Fruit fly (Drosophila melanogaster) whole organism, prepupa: ENCODE results near the gene Gr93b.

ENCODE experiments used
- CG10631 ChIP-seq: fragments of 200-800 bp; sonication (Bioruptor generic); optimal IDR thresholded peaks from 2 replicates; lab custom pipeline; 2016; ENCODE audit warnings: missing biosample characterization, missing genetic modification characterization
- CG11762 ChIP-seq: fragments of 200-800 bp; sonication (Bioruptor generic); optimal IDR thresholded peaks from 3 replicates; lab custom pipeline; 2016; ENCODE audit warnings: missing biosample characterization, missing genetic modification characterization; ENCODE audit not compliant: insufficient read depth
- CG11902 ChIP-seq: fragments of 200-800 bp; sonication (Bioruptor generic); optimal IDR thresholded peaks from 3 replicates; lab custom pipeline; 2016; ENCODE audit warnings: missing biosample characterization, missing genetic modification characterization
- CG15336 ChIP-seq: fragments of 200-800 bp; sonication (Bioruptor generic); IDR thresholded peaks from 2 replicates; pipeline ENCODE4 v1.3.6; 2022; ENCODE audit warnings: missing biosample characterization, missing genetic modification characterization
- CG1621 ChIP-seq: fragments of 200-800 bp; sonication (Bioruptor generic); optimal IDR thresholded peaks from 3 replicates; lab custom pipeline; 2018; ENCODE audit warnings: missing biosample characterization, mild to moderate bottlenecking, missing genetic modification characterization
- CG32006 ChIP-seq: fragments of 200-800 bp; sonication (Bioruptor generic); optimal IDR thresholded peaks from 3 replicates; lab custom pipeline; 2017; ENCODE audit warnings: missing biosample characterization, mild to moderate bottlenecking, missing genetic modification characterization
- CG6792 ChIP-seq: fragments of 200-800 bp; sonication (Bioruptor generic); optimal IDR thresholded peaks from 3 replicates; lab custom pipeline; 2016; ENCODE audit warnings: missing biosample characterization, missing genetic modification characterization
- CG6808 ChIP-seq: fragments of 200-800 bp; sonication (Bioruptor generic); optimal IDR thresholded peaks from 3 replicates; lab custom pipeline; 2017; ENCODE audit warnings: missing biosample characterization, missing genetic modification characterization, mild to moderate bottlenecking, moderate library complexity, missing genetic modification reagents
- CG6854 ChIP-seq: fragments of 200-800 bp; sonication (Bioruptor generic); optimal IDR thresholded peaks from 2 replicates; lab custom pipeline; 2017; ENCODE audit warnings: missing biosample characterization, mild to moderate bottlenecking, missing genetic modification characterization
- CG8119 ChIP-seq: fragments of 200-800 bp; sonication (Bioruptor generic); IDR thresholded peaks from 3 replicates; pipeline ENCODE4 v1.3.6; 2022; ENCODE audit warnings: missing biosample characterization, missing genetic modification characterization
- CG9139 ChIP-seq: fragments of 200-800 bp; sonication (Bioruptor generic); optimal IDR thresholded peaks from 3 replicates; lab custom pipeline; 2017; ENCODE audit warnings: missing biosample characterization, mild to moderate bottlenecking, missing genetic modification characterization
- Eip78C ChIP-seq: fragments of 200-800 bp; sonication (Bioruptor generic); peaks from one replicate; lab custom pipeline; 2016; ENCODE audit warnings: missing biosample characterization, missing genetic modification characterization
- Ets21C ChIP-seq: fragments of 200-800 bp; sonication (Bioruptor generic); optimal IDR thresholded peaks from 3 replicates; lab custom pipeline; 2016; ENCODE audit warnings: missing biosample characterization, missing genetic modification characterization
- Hr38 ChIP-seq: sonication (Bioruptor generic); optimal IDR thresholded peaks from 2 replicates; lab custom pipeline; 2016; ENCODE audit warnings: missing biosample characterization, missing genetic modification characterization
- Hr39 ChIP-seq: fragments of 200-800 bp; sonication (Bioruptor generic); optimal IDR thresholded peaks from 2 replicates; lab custom pipeline; 2016; ENCODE audit warnings: missing biosample characterization, missing genetic modification characterization
- Hr4 ChIP-seq: fragments of 200-800 bp; sonication (Bioruptor generic); optimal IDR thresholded peaks from 3 replicates; lab custom pipeline; 2016; ENCODE audit warnings: missing biosample characterization, missing genetic modification characterization
- Lpt ChIP-seq: fragments of 200-800 bp; sonication (Bioruptor generic); optimal IDR thresholded peaks from 3 replicates; lab custom pipeline; 2016; ENCODE audit warnings: missing biosample characterization, missing genetic modification characterization
- Sox14 ChIP-seq: fragments of 200-800 bp; sonication (Bioruptor generic); optimal IDR thresholded peaks from 3 replicates; lab custom pipeline; 2016; ENCODE audit warnings: missing biosample characterization, missing genetic modification characterization
- achi ChIP-seq: fragments of 200-800 bp; sonication (Bioruptor generic); optimal IDR thresholded peaks from 3 replicates; lab custom pipeline; 2016; ENCODE audit warnings: missing biosample characterization, missing genetic modification characterization
- acj6 ChIP-seq: fragments of 200-800 bp; sonication (Bioruptor generic); optimal IDR thresholded peaks from 3 replicates; lab custom pipeline; 2016; ENCODE audit warnings: missing biosample characterization, missing genetic modification characterization
- cyc ChIP-seq: fragments of 200-800 bp; sonication (Bioruptor generic); optimal IDR thresholded peaks from 3 replicates; lab custom pipeline; 2016; ENCODE audit warnings: missing biosample characterization, missing genetic modification characterization
- dac ChIP-seq: fragments of 200-800 bp; sonication (Bioruptor generic); optimal IDR thresholded peaks from 2 replicates; lab custom pipeline; 2017; ENCODE audit warnings: missing biosample characterization, mild to moderate bottlenecking, missing genetic modification characterization
- dsx ChIP-seq: fragments of 200-800 bp; optimal IDR thresholded peaks from 3 replicates; lab custom pipeline; 2019; ENCODE audit warnings: missing biosample characterization, mild to moderate bottlenecking, missing genetic modification characterization, moderate library complexity; ENCODE audit not compliant: poor library complexity, severe bottlenecking
- fkh ChIP-seq: fragments of 200-800 bp; sonication (Bioruptor generic); optimal IDR thresholded peaks from 3 replicates; lab custom pipeline; 2017; ENCODE audit warnings: missing biosample characterization, mild to moderate bottlenecking, missing genetic modification characterization, moderate library complexity
- lz ChIP-seq: fragments of 200-800 bp; sonication (Bioruptor generic); optimal IDR thresholded peaks from 3 replicates; lab custom pipeline; 2016; ENCODE audit warnings: missing biosample characterization, missing genetic modification characterization
- net ChIP-seq: fragments of 200-800 bp; sonication (Bioruptor generic); optimal IDR thresholded peaks from 3 replicates; lab custom pipeline; 2016; ENCODE audit warnings: missing biosample characterization, missing genetic modification characterization
- pdm3 ChIP-seq: fragments of 200-800 bp; sonication (Bioruptor generic); optimal IDR thresholded peaks from 3 replicates; lab custom pipeline; 2016; ENCODE audit warnings: missing biosample characterization, missing genetic modification characterization
- salr ChIP-seq, 2 experiments: fragments of 200-800 bp; sonication (Bioruptor generic); optimal IDR thresholded peaks; 3 replicates each; lab custom pipeline; 2016 to 2018; ENCODE audit warnings: missing biosample characterization in 2 of 2, missing genetic modification characterization in 2 of 2, mild to moderate bottlenecking in 1 of 2
- spab ChIP-seq: fragments of 200-800 bp; sonication (Bioruptor generic); optimal IDR thresholded peaks from 2 replicates; lab custom pipeline; 2017; ENCODE audit warnings: missing biosample characterization, mild to moderate bottlenecking, missing genetic modification characterization, missing genetic modification reagents
- ss ChIP-seq, 2 experiments: fragments of 200-800 bp; sonication (Bioruptor generic); optimal IDR thresholded peaks; 2 replicates in 1 of 2; 3 replicates in 1 of 2; lab custom pipeline; 2017 to 2018; ENCODE audit warnings: mild to moderate bottlenecking in 2 of 2, missing biosample characterization in 2 of 2, missing genetic modification characterization in 2 of 2, moderate library complexity in 1 of 2
- svp ChIP-seq: fragments of 200-800 bp; sonication (Bioruptor generic); peaks from one replicate; lab custom pipeline; 2016; ENCODE audit warnings: missing biosample characterization, missing genetic modification characterization

Gene Gr93b

dm6 chr3R:21870158-21870971 is 26.8 kb upstream of the Gr93b start, which contains the start of gene CG31431 (continued):
- TF ChIP-seq CG6792 (GFP tag; lab: Kevin White, UChicago) (peak; percentile 65), cyc (peak; percentile 68), Hr39 (GFP tag; lab: Kevin White, UChicago) (peak; percentile 65), Ets21C (GFP tag; lab: Kevin White, UChicago) (peak; percentile 19), CG11902 (peak; percentile 63), dsx (GFP tag; lab: Kevin White, UChicago) (peak; percentile 78), CG11762 (peak; percentile 73), CG6808 (GFP tag; lab: Kevin White, UChicago) (peak; percentile 75), achi (GFP tag; lab: Kevin White, UChicago) (peak; percentile 79)

dm6 chr3R:21869464-21870100 is 26.0 kb upstream of the Gr93b start, which contains the start of gene CG31174:
TSS of gene CG31174 (minus strand) at chr3R:21869514.
- TF ChIP-seq Sox14 (GFP tag; lab: Kevin White, UChicago) (no peak), svp (GFP tag; lab: Kevin White, UChicago) (peak; percentile 77)

DNA sequence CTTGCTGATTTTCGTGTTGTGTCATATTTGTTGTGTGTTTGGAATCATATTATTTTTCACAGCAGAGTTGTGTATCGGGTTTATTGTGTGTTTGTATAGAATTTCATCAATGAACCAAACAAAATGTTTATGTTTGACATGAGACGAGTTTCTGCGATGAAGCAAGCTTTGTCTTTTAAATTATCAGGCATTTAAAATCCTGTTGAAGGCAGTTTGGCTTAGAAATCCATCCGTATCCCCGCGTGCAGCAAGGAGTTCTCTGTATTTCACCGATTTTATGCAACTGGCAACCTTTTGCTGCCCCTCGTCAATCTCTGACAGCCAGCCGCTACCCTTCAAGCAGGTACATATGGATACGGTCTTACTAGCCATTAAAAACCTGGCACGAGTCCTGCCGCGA is 24.3 kb upstream of the Gr93b start, which contains the start of the genes CG6569 and Cby:
Gene CG6569 (minus strand): TSS at position 101 of the 400 bp plus-strand sequence.
Gene Cby (plus strand): TSS at position 185 of the 400 bp plus-strand sequence.
- no peak for TF ChIP-seq pdm3
- no peak for TF ChIP-seq salr (GFP tag; optimal IDR thresholded peaks at IDR 0.05; lab: Kevin White, UChicago)
- no peak for TF ChIP-seq CG15336 (GFP tag; lab: Robert Waterston, UW)
- TF ChIP-seq lz (GFP tag; lab: Kevin White, UChicago), result no peak
- no peak for TF ChIP-seq CG9139
- TF ChIP-seq CG11762, result no peak
- no peak for TF ChIP-seq Hr38 (GFP tag; lab: Kevin White, UChicago)
- no peak for TF ChIP-seq dac (GFP tag; lab: Kevin White, UChicago)
- TF ChIP-seq CG32006 (GFP tag; lab: Kevin White, UChicago), result no peak
- no peak for TF ChIP-seq net
- TF ChIP-seq acj6 (GFP tag; lab: Kevin White, UChicago), result no peak
- TF ChIP-seq svp (GFP tag; lab: Kevin White, UChicago), result no peak
- no peak for TF ChIP-seq fkh (GFP tag; lab: Kevin White, UChicago)
- no peak for TF ChIP-seq spab

DNA sequence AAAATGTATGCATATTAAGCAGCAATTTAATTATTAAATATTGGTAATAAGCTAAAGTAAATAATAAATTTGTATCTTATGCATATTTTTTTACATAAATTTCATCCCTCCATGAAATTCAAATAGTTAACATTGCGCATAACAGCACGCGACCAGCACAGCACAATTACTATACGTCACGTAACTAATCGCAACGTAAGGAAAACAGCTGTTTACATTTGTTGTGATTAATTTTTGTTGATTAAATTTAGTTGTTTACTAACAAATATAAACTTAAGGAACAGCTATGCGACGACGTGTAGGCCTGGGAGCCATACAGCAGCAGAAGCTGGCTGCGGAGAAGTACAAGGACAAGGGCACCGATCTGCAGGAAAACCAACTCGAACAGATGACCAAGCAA is 21.4 kb upstream of the Gr93b start, which contains the start of gene lsn:
Gene lsn (plus strand): TSS at position 177 of the 400 bp plus-strand sequence.
- TF ChIP-seq fkh (GFP tag; lab: Kevin White, UChicago), result peak; percentile 64
- TF ChIP-seq Sox14 (GFP tag; lab: Kevin White, UChicago), result no peak
- peak; percentile 53 for TF ChIP-seq Eip78C (GFP tag; lab: Kevin White, UChicago)

dm6 chr3R:21864484-21864883 is 20.9 kb upstream of the Gr93b start:
- no peak for TF ChIP-seq ss (GFP tag; optimal IDR thresholded peaks at IDR 0.05; lab: Kevin White, UChicago)
- no peak for TF ChIP-seq CG1621 (tag; lab: Kevin White, UChicago)
- no peak for TF ChIP-seq Sox14 (GFP tag; lab: Kevin White, UChicago)
- TF ChIP-seq CG9139, result no peak

dm6 chr3R:21863817-21864384 is 20.3 kb upstream of the Gr93b start:
- TF ChIP-seq CG32006 (GFP tag; lab: Kevin White, UChicago) (peak; percentile 15), Hr4 (no peak), CG6854 (no peak), svp (GFP tag; lab: Kevin White, UChicago) (peak; percentile 53), cyc (no peak), CG10631 (GFP tag; lab: Kevin White, UChicago) (no peak), CG8119 (GFP tag; lab: Robert Waterston, UW) (0 out of 3 replicates have a peak, but pooled peaks have one; percentile 38), dsx (GFP tag; lab: Kevin White, UChicago) (no peak), Lpt (GFP tag; lab: Kevin White, UChicago) (no peak)
- TF ChIP-seq, all 60 proteins: peak for 3
